Fruit fly (Drosophila melanogaster): ENCODE data around the gene Rcd4.

Rcd4 gene

dm6 chr2L:8384108-8384601, 1.5 kb downstream of the Rcd4 start, which contains the start of the genes Dad1 and CG13384 (continued):
- peak; percentile 84 for TF ChIP-seq cato (GFP tag; optimal IDR thresholded peaks at IDR 0.05; ENCODE audit: borderline replicate concordance)
- peak; percentile 75 to 94 for TF ChIP-seq Hr51 (GFP tag; optimal IDR thresholded peaks at IDR 0.05)
- TF ChIP-seq toy (GFP tag; IDR thresholded peaks at IDR 0.05) = peak; percentile 81
- no peak for TF ChIP-seq CG7745 (tag; optimal IDR thresholded peaks at IDR 0.05)
- TF ChIP-seq CG2712 (tag; optimal IDR thresholded peaks at IDR 0.05) = peak; percentile 97
- TF ChIP-seq CG12659 (GFP tag; optimal IDR thresholded peaks at IDR 0.05) = peak; percentile 97
- TF ChIP-seq cad (GFP tag; optimal IDR thresholded peaks at IDR 0.05) = no peak
- TF ChIP-seq Abd-B (GFP tag; optimal IDR thresholded peaks at IDR 0.05) = peak; percentile 94
- TF ChIP-seq Ravus (GFP tag; IDR thresholded peaks at IDR 0.05) = peak; percentile 46
- no peak for TF ChIP-seq CG12236 (GFP tag; optimal IDR thresholded peaks at IDR 0.05)
- peak; percentile 34 for TF ChIP-seq pzg (GFP tag; optimal IDR thresholded peaks at IDR 0.05)
- TF ChIP-seq ro (GFP tag; IDR thresholded peaks at IDR 0.05) = peak; percentile 72
- TF ChIP-seq CG3847 (GFP tag; IDR thresholded peaks at IDR 0.05) = peak; percentile 94
- TF ChIP-seq mirr (GFP tag; optimal IDR thresholded peaks at IDR 0.05) = peak; percentile 52
- TF ChIP-seq bab2 (GFP tag; optimal IDR thresholded peaks at IDR 0.05) = peak; percentile 63
- 0 out of 2 replicates have a peak, but pooled peaks have one; percentile 35 for TF ChIP-seq Dip2 (GFP tag; IDR thresholded peaks at IDR 0.05)
- TF ChIP-seq kah (GFP tag; optimal IDR thresholded peaks at IDR 0.05) = peak; percentile 79
- peak; percentile 49 to 74 for TF ChIP-seq Pdp1 (GFP tag; optimal IDR thresholded peaks at IDR 0.05)
- TF ChIP-seq lov (optimal IDR thresholded peaks at IDR 0.05) = no peak
- TF ChIP-seq lov (GFP tag; IDR thresholded peaks at IDR 0.05) = no peak
- TF ChIP-seq shn (GFP tag; optimal IDR thresholded peaks at IDR 0.05) = peak; percentile 35
- peak; percentile 26 for TF ChIP-seq her (GFP tag; optimal IDR thresholded peaks at IDR 0.05)
- no peak for TF ChIP-seq pita (GFP tag; optimal IDR thresholded peaks at IDR 0.05)
- peak; percentile 68 for TF ChIP-seq BEAF-32 (GFP tag; optimal IDR thresholded peaks at IDR 0.05)
- TF ChIP-seq Scr (GFP tag; IDR thresholded peaks at IDR 0.05; ENCODE audit: partially characterized antibody) = peak; percentile 60
- TF ChIP-seq CG4820 (GFP tag; optimal IDR thresholded peaks at IDR 0.05) = peak; percentile 83
- TF ChIP-seq ap (GFP tag; IDR thresholded peaks at IDR 0.05) = peak; percentile 78
- TF ChIP-seq zf30C (GFP tag; optimal IDR thresholded peaks at IDR 0.05) = peak; percentile 6
- peak; percentile 68; the same call in 1 of the 3 replicates for TF ChIP-seq C15 (GFP tag; IDR thresholded peaks at IDR 0.05)
- TF ChIP-seq CG17612 (GFP tag; IDR thresholded peaks at IDR 0.05) = peak; percentile 82
- TF ChIP-seq btn (GFP tag; optimal IDR thresholded peaks at IDR 0.05) = no peak
- peak; percentile 58 for TF ChIP-seq Rx (GFP tag; IDR thresholded peaks at IDR 0.05)
- peak; percentile 78 for TF ChIP-seq CG3407 (GFP tag; optimal IDR thresholded peaks at IDR 0.05)
- TF ChIP-seq CG11723 (GFP tag; optimal IDR thresholded peaks at IDR 0.05) = peak; percentile 74
- peak; percentile 68 for TF ChIP-seq Awh (GFP tag; IDR thresholded peaks at IDR 0.05)
- TF ChIP-seq Deaf1 (tag; optimal IDR thresholded peaks at IDR 0.05) = peak; percentile 79
- 0 out of 2 replicates have a peak, but pooled peaks have one; percentile 23 for TF ChIP-seq ato (GFP tag; IDR thresholded peaks at IDR 0.05; ENCODE audit: partially characterized antibody)
- no peak for TF ChIP-seq pnt (GFP tag; optimal IDR thresholded peaks at IDR 0.05)
- peak; percentile 89 for TF ChIP-seq CG11504 (tag; optimal IDR thresholded peaks at IDR 0.05)
- TF ChIP-seq Hmr (GFP tag; optimal IDR thresholded peaks at IDR 0.05) = peak; percentile 94
- peak; percentile 10; the same call in 1 of the 2 replicates for TF ChIP-seq Lim3 (GFP tag; IDR thresholded peaks at IDR 0.05)
- peak; percentile 95 for TF ChIP-seq Xbp1 (GFP tag; optimal IDR thresholded peaks at IDR 0.05)
- TF ChIP-seq CG14667 (GFP tag; IDR thresholded peaks at IDR 0.05) = peak; percentile 90
- peak; percentile 91 for TF ChIP-seq NfI (GFP tag; optimal IDR thresholded peaks at IDR 0.05)
- TF ChIP-seq gro (GFP tag; optimal IDR thresholded peaks at IDR 0.05) = peak; percentile 20
- peak; percentile 88 for TF ChIP-seq CG30020 (tag; optimal IDR thresholded peaks at IDR 0.05)
- peak; percentile 96 for TF ChIP-seq slbo (GFP tag; IDR thresholded peaks at IDR 0.05)
- peak; percentile 90 for TF ChIP-seq CG10979 (tag; optimal IDR thresholded peaks at IDR 0.05)
- 0 out of 2 replicates have a peak, but pooled peaks have one; percentile 51 for TF ChIP-seq unc-4 (GFP tag; IDR thresholded peaks at IDR 0.05; ENCODE audit: partially characterized antibody)
- peak; percentile 81 for TF ChIP-seq CG10462 (GFP tag; optimal IDR thresholded peaks at IDR 0.05)

Data from whole organism, embryonic.